Worm (Caenorhabditis elegans) whole organism, midembryonic: ENCODE measurements around the gene C07G3.8.

Source experiments
- T22C8.4 ChIP-seq: fragments of 200-800 bp; sonication (Bioruptor generic); IDR thresholded peaks from 2 replicates; pipeline ENCODE4 v1.3.6; 2022; ENCODE audit warnings: missing genetic modification characterization, missing compliant biosample characterization
- cog-1 ChIP-seq: sonication (generic microtip); optimal IDR thresholded peaks from 2 replicates; lab custom pipeline; 2016; ENCODE audit warnings: missing genetic modification characterization, missing compliant biosample characterization
- flt-1 ChIP-seq: fragments of 200-800 bp; sonication (Bioruptor generic); IDR thresholded peaks from 2 replicates; pipeline ENCODE4 v1.3.6; 2022; ENCODE audit warnings: missing genetic modification characterization, missing compliant biosample characterization
- klf-2 ChIP-seq: fragments of 200-800 bp; sonication (Bioruptor generic); conservative IDR thresholded peaks from 2 replicates; pipeline ENCODE4 v1.3.6; 2022; ENCODE audit warnings: missing genetic modification reagents, missing genetic modification characterization, missing compliant biosample characterization
- tab-1 ChIP-seq: fragments of 200-800 bp; sonication (Bioruptor generic); IDR thresholded peaks from 2 replicates; pipeline ENCODE4 v1.3.6; 2022; ENCODE audit warnings: missing genetic modification characterization, missing compliant biosample characterization
- ztf-29 ChIP-seq: fragments of 200-800 bp; sonication (Bioruptor generic); IDR thresholded peaks from 2 replicates; pipeline ENCODE4 v1.3.6; 2022; ENCODE audit warnings: missing genetic modification reagents, missing genetic modification characterization, missing compliant biosample characterization

DNA sequence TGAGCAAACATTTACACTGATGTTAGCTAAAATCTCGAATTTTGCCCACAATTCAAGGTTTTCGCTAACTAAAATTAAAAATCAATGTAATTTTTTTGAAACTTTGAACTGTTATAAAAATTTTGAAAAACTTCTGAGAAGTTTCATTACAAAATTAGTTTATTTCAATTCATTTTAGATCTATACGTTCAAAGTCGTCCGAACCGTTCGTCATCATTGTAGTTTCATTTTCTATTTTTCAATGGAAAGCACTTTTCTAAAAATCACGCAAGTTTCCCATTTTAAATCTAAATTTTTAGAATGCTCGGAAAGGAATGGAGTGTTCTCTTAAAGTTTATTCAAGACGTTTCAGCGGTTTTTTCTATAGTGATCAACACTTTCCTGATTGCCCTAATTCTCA, 7.9 kb upstream of the C07G3.8 start, which contains the start of gene str-228:
- TF ChIP-seq ztf-29 (GFP tag; lab: Robert Waterston, UW): no peak
- TF ChIP-seq tab-1 (GFP tag; lab: Robert Waterston, UW): no peak
- no peak for TF ChIP-seq T22C8.4 (GFP tag; lab: Robert Waterston, UW)
- no peak for TF ChIP-seq klf-2 (GFP tag; lab: Robert Waterston, UW)
- no peak for TF ChIP-seq flt-1 (GFP tag; lab: Robert Waterston, UW)
- no peak for TF ChIP-seq cog-1 (tag; lab: Kevin White, UChicago)
